Fruit fly (Drosophila melanogaster) whole organism, prepupa: ENCODE measurements around the gene Obp28a.
A peak's percentile ranks its signal among the peaks of the same experiment; 100 is the strongest.

ENCODE experiments used
- Blimp-1 ChIP-seq: fragments of 200-800 bp; sonication (Bioruptor generic); optimal IDR thresholded peaks from 3 replicates; lab custom pipeline; 2017; ENCODE audit warnings: missing biosample characterization, missing genetic modification characterization, mild to moderate bottlenecking, moderate library complexity, missing genetic modification reagents
- CG10631 ChIP-seq: fragments of 200-800 bp; sonication (Bioruptor generic); optimal IDR thresholded peaks from 2 replicates; lab custom pipeline; 2016; ENCODE audit warnings: missing biosample characterization, missing genetic modification characterization
- CG10669 ChIP-seq: fragments of 200-800 bp; sonication (Bioruptor generic); optimal IDR thresholded peaks from 3 replicates; lab custom pipeline; 2018; ENCODE audit warnings: missing biosample characterization, mild to moderate bottlenecking, missing genetic modification characterization, moderate library complexity
- CG11294 ChIP-seq: fragments of 200-800 bp; sonication (Bioruptor generic); IDR thresholded peaks from 2 replicates; pipeline ENCODE4 v1.3.6; 2022; ENCODE audit warnings: missing biosample characterization, missing genetic modification characterization
- CG11762 ChIP-seq: fragments of 200-800 bp; sonication (Bioruptor generic); optimal IDR thresholded peaks from 3 replicates; lab custom pipeline; 2016; ENCODE audit warnings: missing biosample characterization, missing genetic modification characterization; ENCODE audit not compliant: insufficient read depth
- CG1621 ChIP-seq: fragments of 200-800 bp; sonication (Bioruptor generic); optimal IDR thresholded peaks from 3 replicates; lab custom pipeline; 2018; ENCODE audit warnings: missing biosample characterization, mild to moderate bottlenecking, missing genetic modification characterization
- CG16779 ChIP-seq: fragments of 200-800 bp; sonication (Bioruptor generic); optimal IDR thresholded peaks from 3 replicates; lab custom pipeline; 2017; ENCODE audit warnings: missing biosample characterization, mild to moderate bottlenecking, missing genetic modification characterization
- CG31627 ChIP-seq: fragments of 200-800 bp; sonication (Bioruptor generic); optimal IDR thresholded peaks from 3 replicates; lab custom pipeline; 2016; ENCODE audit warnings: missing biosample characterization, missing genetic modification characterization
- CG32006 ChIP-seq: fragments of 200-800 bp; sonication (Bioruptor generic); optimal IDR thresholded peaks from 3 replicates; lab custom pipeline; 2017; ENCODE audit warnings: missing biosample characterization, mild to moderate bottlenecking, missing genetic modification characterization
- CG34406 ChIP-seq: fragments of 200-800 bp; sonication (Bioruptor generic); optimal IDR thresholded peaks from 3 replicates; lab custom pipeline; 2016; ENCODE audit warnings: missing biosample characterization, missing genetic modification characterization
- CG3919 ChIP-seq: fragments of 200-800 bp; sonication (Bioruptor generic); optimal IDR thresholded peaks from 3 replicates; lab custom pipeline; 2016; ENCODE audit warnings: missing biosample characterization, missing genetic modification characterization
- CG4318 ChIP-seq: fragments of 200-800 bp; sonication (Bioruptor generic); optimal IDR thresholded peaks from 3 replicates; lab custom pipeline; 2017; ENCODE audit warnings: missing biosample characterization, mild to moderate bottlenecking, missing genetic modification characterization
- CG6163 ChIP-seq: fragments of 200-800 bp; sonication (Bioruptor generic); IDR thresholded peaks from 3 replicates; pipeline ENCODE4 v1.3.6; 2022; ENCODE audit warnings: missing biosample characterization, missing genetic modification characterization
- CG6276 ChIP-seq: fragments of 200-800 bp; sonication (Bioruptor generic); optimal IDR thresholded peaks from 2 replicates; lab custom pipeline; 2017; ENCODE audit warnings: missing biosample characterization, mild to moderate bottlenecking, missing genetic modification characterization
- CG6792 ChIP-seq: fragments of 200-800 bp; sonication (Bioruptor generic); optimal IDR thresholded peaks from 3 replicates; lab custom pipeline; 2016; ENCODE audit warnings: missing biosample characterization, missing genetic modification characterization
- CG6808 ChIP-seq: fragments of 200-800 bp; sonication (Bioruptor generic); optimal IDR thresholded peaks from 3 replicates; lab custom pipeline; 2017; ENCODE audit warnings: missing biosample characterization, missing genetic modification characterization, mild to moderate bottlenecking, moderate library complexity, missing genetic modification reagents
- CG7368 ChIP-seq: fragments of 200-800 bp; sonication (Bioruptor generic); optimal IDR thresholded peaks from 3 replicates; lab custom pipeline; 2016; ENCODE audit warnings: missing biosample characterization, missing genetic modification characterization
- CG8119 ChIP-seq: fragments of 200-800 bp; sonication (Bioruptor generic); IDR thresholded peaks from 3 replicates; pipeline ENCODE4 v1.3.6; 2022; ENCODE audit warnings: missing biosample characterization, missing genetic modification characterization
- CG8319 ChIP-seq: fragments of 200-800 bp; sonication (Bioruptor generic); optimal IDR thresholded peaks from 3 replicates; lab custom pipeline; 2016; ENCODE audit warnings: missing biosample characterization, missing genetic modification characterization
- CG9139 ChIP-seq: fragments of 200-800 bp; sonication (Bioruptor generic); optimal IDR thresholded peaks from 3 replicates; lab custom pipeline; 2017; ENCODE audit warnings: missing biosample characterization, mild to moderate bottlenecking, missing genetic modification characterization
- Eip75B ChIP-seq: fragments of 200-800 bp; sonication (Bioruptor generic); optimal IDR thresholded peaks from 3 replicates; lab custom pipeline; 2016; ENCODE audit warnings: missing biosample characterization, missing genetic modification characterization
- Ets21C ChIP-seq: fragments of 200-800 bp; sonication (Bioruptor generic); optimal IDR thresholded peaks from 3 replicates; lab custom pipeline; 2016; ENCODE audit warnings: missing biosample characterization, missing genetic modification characterization
- Ets96B ChIP-seq: fragments of 200-800 bp; optimal IDR thresholded peaks from 2 replicates; lab custom pipeline; 2019; ENCODE audit warnings: missing biosample characterization, mild to moderate bottlenecking, missing genetic modification characterization, moderate library complexity
- Gug ChIP-seq: fragments of 200-800 bp; sonication (Bioruptor generic); IDR thresholded peaks from 2 replicates; pipeline ENCODE4 v1.3.6; 2022; ENCODE audit warnings: missing biosample characterization, missing genetic modification characterization
- Hr39 ChIP-seq: fragments of 200-800 bp; sonication (Bioruptor generic); optimal IDR thresholded peaks from 2 replicates; lab custom pipeline; 2016; ENCODE audit warnings: missing biosample characterization, missing genetic modification characterization
- Hr4 ChIP-seq: fragments of 200-800 bp; sonication (Bioruptor generic); optimal IDR thresholded peaks from 3 replicates; lab custom pipeline; 2016; ENCODE audit warnings: missing biosample characterization, missing genetic modification characterization
- Met ChIP-seq: fragments of 200-800 bp; sonication (Bioruptor generic); optimal IDR thresholded peaks from 3 replicates; lab custom pipeline; 2016; ENCODE audit warnings: missing biosample characterization, missing genetic modification characterization
- OdsH ChIP-seq: fragments of 200-800 bp; sonication (Bioruptor generic); optimal IDR thresholded peaks from 3 replicates; lab custom pipeline; 2016; ENCODE audit warnings: missing biosample characterization, missing genetic modification characterization
- Smox ChIP-seq: fragments of 200-800 bp; sonication (Bioruptor generic); optimal IDR thresholded peaks from 3 replicates; lab custom pipeline; 2016; ENCODE audit warnings: missing biosample characterization, missing genetic modification characterization
- Sox102F ChIP-seq: fragments of 200-800 bp; sonication (Bioruptor generic); optimal IDR thresholded peaks from 2 replicates; lab custom pipeline; 2016; ENCODE audit warnings: missing biosample characterization, mild to moderate bottlenecking, missing genetic modification characterization
- Sox14 ChIP-seq: fragments of 200-800 bp; sonication (Bioruptor generic); optimal IDR thresholded peaks from 3 replicates; lab custom pipeline; 2016; ENCODE audit warnings: missing biosample characterization, missing genetic modification characterization
- Sox15 ChIP-seq: fragments of 200-800 bp; sonication (Bioruptor generic); optimal IDR thresholded peaks from 3 replicates; lab custom pipeline; 2016; ENCODE audit warnings: missing biosample characterization, missing genetic modification characterization
- achi ChIP-seq: fragments of 200-800 bp; sonication (Bioruptor generic); optimal IDR thresholded peaks from 3 replicates; lab custom pipeline; 2016; ENCODE audit warnings: missing biosample characterization, missing genetic modification characterization
- acj6 ChIP-seq: fragments of 200-800 bp; sonication (Bioruptor generic); optimal IDR thresholded peaks from 3 replicates; lab custom pipeline; 2016; ENCODE audit warnings: missing biosample characterization, missing genetic modification characterization
- dac ChIP-seq: fragments of 200-800 bp; sonication (Bioruptor generic); optimal IDR thresholded peaks from 2 replicates; lab custom pipeline; 2017; ENCODE audit warnings: missing biosample characterization, mild to moderate bottlenecking, missing genetic modification characterization
- eg ChIP-seq: fragments of 200-800 bp; sonication (Bioruptor generic); IDR thresholded peaks from 3 replicates; pipeline ENCODE4 v1.3.6; 2022; ENCODE audit warnings: missing biosample characterization, missing genetic modification characterization
- esn ChIP-seq: fragments of 200-800 bp; sonication (Bioruptor generic); optimal IDR thresholded peaks from 2 replicates; lab custom pipeline; 2016; ENCODE audit warnings: missing biosample characterization, mild to moderate bottlenecking, missing genetic modification characterization, moderate library complexity
- fd59A ChIP-seq: fragments of 200-800 bp; sonication (Bioruptor generic); optimal IDR thresholded peaks from 2 replicates; lab custom pipeline; 2017; ENCODE audit warnings: missing biosample characterization, mild to moderate bottlenecking, missing genetic modification characterization, missing genetic modification reagents
- fd85E ChIP-seq: fragments of 200-800 bp; sonication (Bioruptor generic); optimal IDR thresholded peaks from 3 replicates; lab custom pipeline; 2016; ENCODE audit warnings: missing biosample characterization, missing genetic modification characterization
- fkh ChIP-seq: fragments of 200-800 bp; sonication (Bioruptor generic); optimal IDR thresholded peaks from 3 replicates; lab custom pipeline; 2017; ENCODE audit warnings: missing biosample characterization, mild to moderate bottlenecking, missing genetic modification characterization, moderate library complexity
- lz ChIP-seq: fragments of 200-800 bp; sonication (Bioruptor generic); optimal IDR thresholded peaks from 3 replicates; lab custom pipeline; 2016; ENCODE audit warnings: missing biosample characterization, missing genetic modification characterization
- pdm3 ChIP-seq: fragments of 200-800 bp; sonication (Bioruptor generic); optimal IDR thresholded peaks from 3 replicates; lab custom pipeline; 2016; ENCODE audit warnings: missing biosample characterization, missing genetic modification characterization
- salr ChIP-seq, 2 experiments: fragments of 200-800 bp; sonication (Bioruptor generic); optimal IDR thresholded peaks; 3 replicates each; lab custom pipeline; 2016 to 2018; ENCODE audit warnings: missing biosample characterization in 2 of 2, missing genetic modification characterization in 2 of 2, mild to moderate bottlenecking in 1 of 2
- spab ChIP-seq: fragments of 200-800 bp; sonication (Bioruptor generic); optimal IDR thresholded peaks from 2 replicates; lab custom pipeline; 2017; ENCODE audit warnings: missing biosample characterization, mild to moderate bottlenecking, missing genetic modification characterization, missing genetic modification reagents
- ss ChIP-seq, 2 experiments: fragments of 200-800 bp; sonication (Bioruptor generic); optimal IDR thresholded peaks; 2 replicates in 1 of 2; 3 replicates in 1 of 2; lab custom pipeline; 2017 to 2018; ENCODE audit warnings: mild to moderate bottlenecking in 2 of 2, missing biosample characterization in 2 of 2, missing genetic modification characterization in 2 of 2, moderate library complexity in 1 of 2
- topi ChIP-seq: fragments of 200-800 bp; sonication (Bioruptor generic); optimal IDR thresholded peaks from 3 replicates; lab custom pipeline; 2016; ENCODE audit warnings: missing biosample characterization, missing genetic modification characterization
- vri ChIP-seq: fragments of 200-800 bp; sonication (Bioruptor generic); optimal IDR thresholded peaks from 3 replicates; lab custom pipeline; 2016; ENCODE audit warnings: missing biosample characterization, mild to moderate bottlenecking, missing genetic modification characterization

Gene Obp28a

DNA sequence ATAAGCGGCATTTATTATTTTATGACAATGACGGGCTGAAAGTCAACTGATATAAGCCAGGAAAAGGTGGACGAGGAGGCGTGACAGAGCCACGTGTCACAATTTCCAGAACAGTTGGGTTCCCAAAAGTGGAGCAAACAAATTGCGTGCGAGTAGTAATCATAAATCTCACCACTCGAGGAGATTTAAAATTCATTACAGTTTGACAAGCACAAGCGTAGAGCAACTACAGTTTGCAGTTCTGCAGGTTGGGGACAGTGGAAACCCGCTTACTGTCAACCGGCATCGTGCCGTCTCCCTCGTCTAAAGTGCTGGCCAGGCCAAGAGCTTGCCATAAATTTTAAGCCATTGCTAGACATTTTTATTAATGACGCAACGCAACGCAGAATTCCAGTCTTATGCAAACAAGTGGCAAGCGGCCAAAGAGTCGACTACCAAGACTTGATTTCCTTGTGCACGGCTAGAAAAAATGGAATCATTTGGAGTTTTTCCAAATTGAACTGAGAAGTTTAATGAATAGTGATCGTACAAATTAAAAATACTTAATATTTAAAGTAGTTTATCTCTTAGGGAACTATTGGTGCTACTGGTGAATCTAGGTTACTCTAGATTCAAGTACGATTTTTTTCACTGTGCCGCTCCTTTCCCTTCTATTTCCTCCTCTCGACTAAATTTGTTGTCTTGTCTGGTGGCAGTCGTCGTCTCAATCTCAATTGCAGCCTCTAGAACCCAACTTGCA lies 16.3 kb upstream of the Obp28a start (continued):
- TF ChIP-seq vri (GFP tag; lab: Kevin White, UChicago) (no peak), CG6276 (peak; percentile 81), dac (peak; percentile 47), CG6163 (GFP tag; lab: Robert Waterston, UW) (peak; percentile 75), CG3919 (GFP tag; lab: Kevin White, UChicago) (peak; percentile 56), CG16779 (tag; lab: Kevin White, UChicago) (peak; percentile 16), pdm3 (GFP tag; lab: Kevin White, UChicago) (peak; percentile 29), spab (GFP tag; lab: Kevin White, UChicago) (peak; percentile 46), CG6808 (GFP tag; lab: Kevin White, UChicago) (peak; percentile 25), CG11762 (GFP tag; lab: Kevin White, UChicago) (peak; percentile 44), Sox14 (GFP tag; lab: Kevin White, UChicago) (peak; percentile 16), OdsH (peak; percentile 41), CG32006 (GFP tag; lab: Kevin White, UChicago) (peak; percentile 79), CG9139 (no peak), Blimp-1 (GFP tag; lab: Kevin White, UChicago) (no peak), acj6 (peak; percentile 13), achi (peak; percentile 55), CG11294 (GFP tag; lab: Robert Waterston, UW) (peak; percentile 70), Gug (peak; percentile 71), fkh (GFP tag; lab: Kevin White, UChicago) (peak; percentile 18), CG10669 (GFP tag; lab: Kevin White, UChicago) (peak; percentile 41), CG8119 (GFP tag; lab: Robert Waterston, UW) (peak; percentile 70; the same call in 2 of the 3 replicates), CG4318 (GFP tag; lab: Kevin White, UChicago) (peak; percentile 40), CG8319 (GFP tag; lab: Kevin White, UChicago) (peak; percentile 19), Sox102F (GFP tag; lab: Kevin White, UChicago) (no peak)

DNA sequence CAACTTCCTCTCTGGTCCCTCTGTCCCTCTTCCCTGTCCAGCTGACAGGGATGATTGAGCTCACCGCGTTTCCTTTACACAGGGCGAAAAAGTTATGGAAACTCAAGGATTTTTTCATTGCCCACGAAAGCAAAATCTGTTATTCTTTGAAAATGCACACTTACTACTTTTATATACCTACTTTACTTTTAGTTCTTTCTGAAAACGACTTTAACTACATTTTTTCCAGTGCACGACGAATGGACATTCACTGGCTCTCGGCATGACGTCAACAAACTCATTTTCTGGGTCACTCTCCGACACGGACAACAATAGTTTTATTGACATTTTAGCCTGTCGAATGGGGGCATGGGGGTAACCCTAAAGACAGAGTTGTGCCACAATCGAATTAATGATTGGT lies 15.7 kb upstream of the Obp28a start:
- TF ChIP-seq fkh (GFP tag; lab: Kevin White, UChicago) = no peak
- TF ChIP-seq CG7368 (GFP tag; lab: Kevin White, UChicago) = peak; percentile 75
- TF ChIP-seq Ets21C (GFP tag; lab: Kevin White, UChicago) = peak; percentile 50
- TF ChIP-seq fd59A (GFP tag; lab: Kevin White, UChicago) = peak; percentile 20
- TF ChIP-seq salr (GFP tag; optimal IDR thresholded peaks at IDR 0.05; lab: Kevin White, UChicago) = peak in 1 of 2 experiments; percentile 12
- TF ChIP-seq CG6792 (GFP tag; lab: Kevin White, UChicago) = peak; percentile 57
- peak; percentile 48 for TF ChIP-seq topi (GFP tag; lab: Kevin White, UChicago)
- TF ChIP-seq Hr39 (GFP tag; lab: Kevin White, UChicago) = peak; percentile 70
- peak; percentile 70 for TF ChIP-seq CG3919 (GFP tag; lab: Kevin White, UChicago)
- peak; percentile 68 for TF ChIP-seq CG31627 (GFP tag; lab: Kevin White, UChicago)
- peak; percentile 69 for TF ChIP-seq achi
- peak; percentile 57 for TF ChIP-seq Sox15
- TF ChIP-seq Blimp-1 (GFP tag; lab: Kevin White, UChicago) = peak; percentile 26
- peak; percentile 62 for TF ChIP-seq CG34406
- peak; percentile 68 for TF ChIP-seq Eip75B (GFP tag; lab: Kevin White, UChicago)
- TF ChIP-seq CG10631 (GFP tag; lab: Kevin White, UChicago) = peak; percentile 40
- TF ChIP-seq eg (GFP tag; lab: Robert Waterston, UW) = peak; percentile 80
- no peak for TF ChIP-seq dac
- no peak for TF ChIP-seq fd85E (GFP tag; lab: Kevin White, UChicago)
- TF ChIP-seq Hr4 (GFP tag; lab: Kevin White, UChicago) = peak; percentile 65
- TF ChIP-seq CG11762 (GFP tag; lab: Kevin White, UChicago) = peak; percentile 68
- TF ChIP-seq Smox (GFP tag; lab: Kevin White, UChicago) = peak; percentile 46
- TF ChIP-seq Ets96B (tag; lab: Kevin White, UChicago) = peak; percentile 39
- TF ChIP-seq vri (GFP tag; lab: Kevin White, UChicago) = peak; percentile 44
- TF ChIP-seq esn (GFP tag; lab: Kevin White, UChicago) = peak; percentile 75
- peak; percentile 50 for TF ChIP-seq CG32006 (GFP tag; lab: Kevin White, UChicago)
- TF ChIP-seq lz (GFP tag; lab: Kevin White, UChicago) = peak; percentile 62
- TF ChIP-seq spab (GFP tag; lab: Kevin White, UChicago) = peak; percentile 56
- no peak for TF ChIP-seq CG1621 (tag; lab: Kevin White, UChicago)
- peak; percentile 73 for TF ChIP-seq Met (GFP tag; lab: Kevin White, UChicago)
- peak in 1 of 2 experiments; percentile 30 for TF ChIP-seq ss (GFP tag; optimal IDR thresholded peaks at IDR 0.05; lab: Kevin White, UChicago)
- peak; percentile 48; the same call in 1 of the 2 replicates for TF ChIP-seq Gug
